Fruit fly (Drosophila melanogaster) whole organism, embryonic: Measurements from ENCODE around the gene Rbp4.
A peak's percentile ranks its signal among the peaks of the same experiment; 100 is the strongest.

ENCODE experiments used
- BtbVII ChIP-seq: fragments of 200-800 bp; sonication (Bioruptor generic); optimal IDR thresholded peaks from 3 replicates; lab custom pipeline; 2017; ENCODE audit warnings: missing biosample characterization, mild to moderate bottlenecking, missing genetic modification characterization
- CG10147 ChIP-seq: fragments of 200-800 bp; sonication (Bioruptor generic); optimal IDR thresholded peaks from 2 replicates; lab custom pipeline; 2019; ENCODE audit warnings: missing biosample characterization, mild to moderate bottlenecking, missing genetic modification characterization, moderate library complexity
- CG10267 ChIP-seq: fragments of 200-800 bp; sonication (Bioruptor generic); optimal IDR thresholded peaks from 2 replicates; lab custom pipeline; 2018; ENCODE audit warnings: missing biosample characterization, mild to moderate bottlenecking, missing genetic modification characterization, moderate library complexity
- CG10543 ChIP-seq: fragments of 200-800 bp; sonication (Bioruptor generic); optimal IDR thresholded peaks from 3 replicates; lab custom pipeline; 2017; ENCODE audit warnings: missing biosample characterization, mild to moderate bottlenecking, missing genetic modification characterization, moderate library complexity
- CG11696 ChIP-seq: fragments of 200-800 bp; sonication (Bioruptor generic); IDR thresholded peaks from 2 replicates; pipeline ENCODE4 v1.3.6; 2022; ENCODE audit warnings: missing biosample characterization, missing genetic modification characterization
- CG1233 ChIP-seq: fragments of 200-800 bp; sonication (Bioruptor generic); optimal IDR thresholded peaks from 4 replicates; lab custom pipeline; 2018; ENCODE audit warnings: missing biosample characterization, mild to moderate bottlenecking, missing genetic modification characterization
- CG12942 ChIP-seq: fragments of 200-800 bp; sonication (Bioruptor generic); optimal IDR thresholded peaks from 3 replicates; lab custom pipeline; 2016; ENCODE audit warnings: missing biosample characterization, missing genetic modification characterization
- CG14014 ChIP-seq: fragments of 200-800 bp; sonication (Bioruptor generic); IDR thresholded peaks from 2 replicates; pipeline ENCODE4 v1.3.6; 2022; ENCODE audit warnings: missing biosample characterization, missing genetic modification characterization
- CG14050 ChIP-seq: fragments of 200-800 bp; sonication (Bioruptor generic); IDR thresholded peaks from 3 replicates; pipeline ENCODE4 v1.3.6; 2022; ENCODE audit warnings: missing biosample characterization, missing genetic modification characterization
- CG14441 ChIP-seq: fragments of 200-800 bp; sonication (Bioruptor generic); IDR thresholded peaks from 2 replicates; pipeline ENCODE4 v1.3.6; 2022; ENCODE audit warnings: missing biosample characterization, missing genetic modification characterization
- CG15073 ChIP-seq: fragments of 200-800 bp; sonication (Bioruptor generic); optimal IDR thresholded peaks from 2 replicates; lab custom pipeline; 2016; ENCODE audit warnings: missing biosample characterization, missing genetic modification characterization
- CG15601 ChIP-seq: fragments of 200-800 bp; sonication (Bioruptor generic); optimal IDR thresholded peaks from 3 replicates; lab custom pipeline; 2019; ENCODE audit warnings: missing biosample characterization, mild to moderate bottlenecking, missing genetic modification characterization, moderate library complexity
- CG18262 ChIP-seq: fragments of 200-800 bp; optimal IDR thresholded peaks from 3 replicates; lab custom pipeline; 2019; ENCODE audit warnings: missing biosample characterization, mild to moderate bottlenecking, missing genetic modification characterization, moderate library complexity
- CG30403 ChIP-seq: fragments of 200-800 bp; sonication (Bioruptor generic); optimal IDR thresholded peaks from 3 replicates; lab custom pipeline; 2016; ENCODE audit warnings: missing biosample characterization, missing genetic modification characterization
- CG30431 ChIP-seq: fragments of 200-800 bp; sonication (Bioruptor generic); optimal IDR thresholded peaks from 2 replicates; lab custom pipeline; 2017; ENCODE audit warnings: missing biosample characterization, missing genetic modification characterization
- CG32532 ChIP-seq: fragments of 200-800 bp; sonication (Bioruptor generic); IDR thresholded peaks from 2 replicates; pipeline ENCODE4 v1.3.6; 2022; ENCODE audit warnings: missing biosample characterization, missing genetic modification characterization
- CG33213 ChIP-seq: fragments of 200-800 bp; sonication (Bioruptor generic); optimal IDR thresholded peaks from 3 replicates; lab custom pipeline; 2016; ENCODE audit warnings: missing biosample characterization, missing genetic modification characterization
- CG7556 ChIP-seq: fragments of 200-800 bp; sonication (Bioruptor generic); optimal IDR thresholded peaks from 2 replicates; lab custom pipeline; 2017; ENCODE audit warnings: missing biosample characterization, mild to moderate bottlenecking, missing genetic modification characterization
- D19B ChIP-seq: fragments of 200-800 bp; sonication (Bioruptor generic); optimal IDR thresholded peaks from 2 replicates; lab custom pipeline; 2017; ENCODE audit warnings: missing biosample characterization, mild to moderate bottlenecking, missing genetic modification characterization
- Dbx ChIP-seq: fragments of 200-800 bp; sonication (Bioruptor generic); IDR thresholded peaks from 3 replicates; pipeline ENCODE4 v1.3.6; 2022; ENCODE audit warnings: missing biosample characterization, missing genetic modification characterization
- Deaf1 ChIP-seq: fragments of 200-800 bp; optimal IDR thresholded peaks from 3 replicates; lab custom pipeline; 2019; ENCODE audit warnings: missing biosample characterization, mild to moderate bottlenecking, missing genetic modification characterization, moderate library complexity
- Dek ChIP-seq: fragments of 200-800 bp; sonication (Bioruptor generic); optimal IDR thresholded peaks from 3 replicates; lab custom pipeline; 2019; ENCODE audit warnings: missing biosample characterization, mild to moderate bottlenecking, missing genetic modification characterization, moderate library complexity
- Dll ChIP-seq: fragments of 200-800 bp; sonication (Bioruptor generic); IDR thresholded peaks from 4 replicates; pipeline ENCODE4 v1.3.6; 2022; ENCODE audit warnings: missing biosample characterization, missing genetic modification characterization; ENCODE audit not compliant: partially characterized antibody
- Ets65A ChIP-seq: fragments of 200-800 bp; sonication (Bioruptor generic); peaks from one replicate; lab custom pipeline; 2016; ENCODE audit warnings: missing biosample characterization, missing genetic modification characterization
- Fer1 ChIP-seq: fragments of 200-800 bp; sonication (Bioruptor generic); optimal IDR thresholded peaks from 2 replicates; lab custom pipeline; 2017; ENCODE audit warnings: missing biosample characterization, mild to moderate bottlenecking, missing genetic modification characterization
- Pdp1 ChIP-seq, 2 experiments: fragments of 200-800 bp; sonication (Bioruptor generic); optimal IDR thresholded peaks; 3 replicates each; lab custom pipeline; 2016; ENCODE audit warnings: missing biosample characterization in 2 of 2, missing genetic modification characterization in 2 of 2, mild to moderate bottlenecking in 1 of 2, moderate library complexity in 1 of 2
- Ptx1 ChIP-seq: fragments of 200-800 bp; sonication (Bioruptor generic); IDR thresholded peaks from 2 replicates; pipeline ENCODE4 v1.3.6; 2022; ENCODE audit warnings: missing biosample characterization, missing genetic modification characterization
- Vsx1 ChIP-seq: fragments of 200-800 bp; sonication (Bioruptor generic); optimal IDR thresholded peaks from 2 replicates; lab custom pipeline; 2017; ENCODE audit warnings: missing biosample characterization, mild to moderate bottlenecking, missing genetic modification characterization, missing genetic modification reagents
- Xrp1 ChIP-seq: fragments of 200-800 bp; sonication (Bioruptor generic); IDR thresholded peaks from 2 replicates; pipeline ENCODE4 v1.3.6; 2022; ENCODE audit warnings: missing biosample characterization, missing genetic modification characterization
- bigmax ChIP-seq: fragments of 200-800 bp; sonication (Bioruptor generic); optimal IDR thresholded peaks from 2 replicates; lab custom pipeline; 2018; ENCODE audit warnings: missing biosample characterization, mild to moderate bottlenecking, missing genetic modification characterization
- bowl ChIP-seq: fragments of 200-800 bp; sonication (Bioruptor generic); IDR thresholded peaks from 2 replicates; pipeline ENCODE4 v1.3.6; 2022; ENCODE audit warnings: missing biosample characterization, missing genetic modification characterization
- cg ChIP-seq: fragments of 200-800 bp; sonication (Bioruptor generic); optimal IDR thresholded peaks from 3 replicates; lab custom pipeline; 2019; ENCODE audit warnings: missing biosample characterization, mild to moderate bottlenecking, missing genetic modification characterization, moderate library complexity
- dm ChIP-seq: fragments of 200-800 bp; sonication (Bioruptor generic); optimal IDR thresholded peaks from 3 replicates; lab custom pipeline; 2016; ENCODE audit warnings: missing biosample characterization, missing genetic modification characterization
- dysf ChIP-seq: fragments of 200-800 bp; sonication (Bioruptor generic); IDR thresholded peaks from 3 replicates; pipeline ENCODE4 v1.3.6; 2022; ENCODE audit warnings: missing biosample characterization, missing genetic modification characterization
- esg ChIP-seq: fragments of 200-800 bp; sonication (Bioruptor generic); conservative IDR thresholded peaks from 2 replicates; pipeline ENCODE4 v1.3.6; 2022; ENCODE audit warnings: missing biosample characterization, missing genetic modification characterization
- gem ChIP-seq: fragments of 200-800 bp; sonication (Bioruptor generic); optimal IDR thresholded peaks from 2 replicates; lab custom pipeline; 2019; ENCODE audit warnings: missing biosample characterization, mild to moderate bottlenecking, missing genetic modification characterization, moderate library complexity
- kah ChIP-seq: fragments of 200-800 bp; sonication (Bioruptor generic); optimal IDR thresholded peaks from 2 replicates; lab custom pipeline; 2018; ENCODE audit warnings: missing biosample characterization, mild to moderate bottlenecking, missing genetic modification characterization
- lilli ChIP-seq: fragments of 200-800 bp; sonication (Bioruptor generic); optimal IDR thresholded peaks from 3 replicates; lab custom pipeline; 2016; ENCODE audit warnings: missing biosample characterization, missing genetic modification characterization
- nerfin-2 ChIP-seq: fragments of 200-800 bp; sonication (Bioruptor generic); IDR thresholded peaks from 2 replicates; pipeline ENCODE4 v1.3.6; 2022; ENCODE audit warnings: missing biosample characterization, missing genetic modification characterization; ENCODE audit not compliant: partially characterized antibody
- nom ChIP-seq: fragments of 200-800 bp; sonication (Bioruptor generic); optimal IDR thresholded peaks from 2 replicates; lab custom pipeline; 2017; ENCODE audit warnings: missing biosample characterization, missing genetic modification characterization, mild to moderate bottlenecking, moderate library complexity, missing genetic modification reagents
- odd ChIP-seq: fragments of 200-800 bp; sonication (Bioruptor generic); optimal IDR thresholded peaks from 2 replicates; lab custom pipeline; 2017; ENCODE audit warnings: missing biosample characterization, mild to moderate bottlenecking, missing genetic modification characterization
- phol ChIP-seq: fragments of 200-800 bp; sonication (Bioruptor generic); optimal IDR thresholded peaks from 3 replicates; lab custom pipeline; 2018; ENCODE audit warnings: missing biosample characterization, mild to moderate bottlenecking, missing genetic modification characterization, moderate library complexity
- pros ChIP-seq: fragments of 200-800 bp; sonication (Bioruptor generic); optimal IDR thresholded peaks from 3 replicates; lab custom pipeline; 2019; ENCODE audit warnings: missing biosample characterization, mild to moderate bottlenecking, missing genetic modification characterization, moderate library complexity
- repo ChIP-seq: fragments of 200-800 bp; sonication (Bioruptor generic); optimal IDR thresholded peaks from 2 replicates; lab custom pipeline; 2016; ENCODE audit warnings: missing biosample characterization, missing genetic modification characterization
- sim ChIP-seq: fragments of 200-800 bp; sonication (Bioruptor generic); IDR thresholded peaks from 2 replicates; pipeline ENCODE4 v1.3.6; 2022; ENCODE audit warnings: missing biosample characterization, missing genetic modification characterization
- sob ChIP-seq: fragments of 200-800 bp; sonication (Bioruptor generic); IDR thresholded peaks from 2 replicates; pipeline ENCODE4 v1.3.6; 2022; ENCODE audit warnings: missing biosample characterization, missing genetic modification characterization
- tap ChIP-seq: fragments of 200-800 bp; optimal IDR thresholded peaks from 3 replicates; lab custom pipeline; 2019; ENCODE audit warnings: missing biosample characterization, mild to moderate bottlenecking, missing genetic modification characterization, moderate library complexity
- yki ChIP-seq: fragments of >200 bp; optimal IDR thresholded peaks from 3 replicates; lab custom pipeline; 2018

Rbp4 gene

DNA sequence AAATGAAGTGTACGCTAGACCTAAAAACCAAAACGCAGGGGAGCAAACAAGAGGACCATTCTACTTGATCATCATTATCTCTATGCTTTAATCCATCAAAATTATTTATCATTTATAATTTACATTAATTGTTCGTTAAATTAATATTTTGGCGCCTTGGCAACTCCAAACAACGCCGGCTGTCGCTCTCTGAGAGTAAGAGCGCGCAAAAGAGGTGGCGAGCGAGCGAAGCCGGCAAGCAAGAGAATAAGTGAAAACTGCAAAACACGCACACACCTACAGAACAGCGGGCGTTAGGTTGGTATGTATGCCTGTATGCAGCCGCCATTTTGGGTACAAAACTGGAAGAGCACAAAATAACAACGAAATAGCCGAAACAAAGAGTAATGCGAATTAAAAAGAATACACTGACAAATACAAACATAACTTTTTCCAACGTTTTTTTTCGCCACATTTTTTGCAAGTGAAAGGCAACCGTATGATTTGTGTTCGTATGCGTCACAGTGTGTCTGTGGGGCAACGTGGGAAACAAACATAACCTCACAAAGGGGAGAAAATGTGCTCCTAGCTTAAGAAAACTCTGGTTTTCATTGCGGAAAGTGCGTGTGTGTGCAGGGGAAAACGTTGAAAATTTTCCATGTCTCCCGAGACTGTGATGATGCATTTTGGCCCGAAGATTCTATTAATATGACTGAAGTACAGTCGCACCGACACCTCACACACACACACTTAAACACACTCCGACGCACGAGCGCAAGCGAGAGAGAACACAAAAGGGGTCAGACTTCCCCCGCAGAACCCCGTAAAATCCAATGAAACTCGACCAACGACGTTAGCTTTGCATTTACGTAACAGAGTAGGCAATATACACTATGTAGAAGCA is 11.2 kb downstream of the Rbp4 start:
- peak; percentile 30 for TF ChIP-seq CG30403 (GFP tag; lab: Kevin White, UChicago)
- TF ChIP-seq CG14441: no peak
- peak; percentile 62 for TF ChIP-seq gem (tag; lab: Kevin White, UChicago)
- TF ChIP-seq CG30431 (GFP tag; lab: Kevin White, UChicago): no peak
- TF ChIP-seq CG15073 (GFP tag; lab: Kevin White, UChicago): no peak
- peak; percentile 35 for TF ChIP-seq pros (GFP tag; lab: Kevin White, UChicago)
- peak; percentile 44; the same call in 1 of the 3 replicates for TF ChIP-seq Dbx
- TF ChIP-seq lilli (GFP tag; lab: Kevin White, UChicago): peak; percentile 63
- TF ChIP-seq cg (GFP tag; lab: Kevin White, UChicago): peak; percentile 92
- TF ChIP-seq CG32532 (GFP tag; lab: Robert Waterston, UW): peak; percentile 56; the same call in 1 of the 2 replicates
- TF ChIP-seq CG1233 (GFP tag; lab: Kevin White, UChicago): peak; percentile 10
- TF ChIP-seq Xrp1 (GFP tag; lab: Robert Waterston, UW): peak; percentile 59; the same call in 1 of the 2 replicates
- no peak; the same call in 2 of the 3 replicates for TF ChIP-seq dysf (GFP tag; lab: Robert Waterston, UW)
- TF ChIP-seq CG7556 (GFP tag; lab: Kevin White, UChicago): peak; percentile 34
- TF ChIP-seq CG10543 (GFP tag; lab: Kevin White, UChicago): peak; percentile 19
- peak in 1 of 2 experiments; percentile 84 for TF ChIP-seq Pdp1 (GFP tag; optimal IDR thresholded peaks at IDR 0.05; lab: Kevin White, UChicago)
- peak; percentile 6; the same call in 1 of the 2 replicates for TF ChIP-seq esg (GFP tag; lab: Robert Waterston, UW)
- 0 out of 2 replicates have a peak, but pooled peaks have one; percentile 5 for TF ChIP-seq sim (GFP tag; lab: Robert Waterston, UW)
- peak; percentile 10 for TF ChIP-seq D19B
- TF ChIP-seq dm (GFP tag; lab: Kevin White, UChicago): peak; percentile 98
- TF ChIP-seq kah (GFP tag; lab: Kevin White, UChicago): no peak
- TF ChIP-seq Dll (GFP tag; lab: Robert Waterston, UW): peak; percentile 43; the same call in 1 of the 4 replicates
- TF ChIP-seq repo: no peak
- TF ChIP-seq nerfin-2: no peak
- TF ChIP-seq sob (GFP tag; lab: Robert Waterston, UW): 0 out of 2 replicates have a peak, but pooled peaks have one; percentile 6
- TF ChIP-seq CG14014: peak; percentile 53; the same call in 1 of the 2 replicates
- peak; percentile 90 for TF ChIP-seq phol (tag; lab: Kevin White, UChicago)
- peak; percentile 61 for TF ChIP-seq nom (GFP tag; lab: Kevin White, UChicago)
- peak; percentile 97 for TF ChIP-seq bigmax (GFP tag; lab: Kevin White, UChicago)
- peak; percentile 33 for TF ChIP-seq CG10267
- peak; percentile 29 for TF ChIP-seq CG15601 (tag; lab: Kevin White, UChicago)
- TF ChIP-seq CG11696 (GFP tag; lab: Robert Waterston, UW): peak; percentile 20
- peak; percentile 43 for TF ChIP-seq CG10147 (GFP tag; lab: Kevin White, UChicago)
- 0 out of 2 replicates have a peak, but pooled peaks have one; percentile 8 for TF ChIP-seq bowl
- TF ChIP-seq Deaf1 (tag; lab: Kevin White, UChicago): peak; percentile 63
- TF ChIP-seq Ptx1 (GFP tag; lab: Robert Waterston, UW): no peak
- TF ChIP-seq CG14050 (GFP tag; lab: Robert Waterston, UW): peak; percentile 49; the same call in 1 of the 3 replicates
- TF ChIP-seq CG18262 (tag; lab: Kevin White, UChicago): peak; percentile 34
- peak; percentile 74 for TF ChIP-seq Fer1 (GFP tag; lab: Kevin White, UChicago)
- peak; percentile 43 for TF ChIP-seq yki (lab: Kevin White, UChicago)
- TF ChIP-seq BtbVII (GFP tag; lab: Kevin White, UChicago): peak; percentile 47
- peak; percentile 86 for TF ChIP-seq Ets65A
- peak; percentile 43 for TF ChIP-seq odd (GFP tag; lab: Kevin White, UChicago)
- no peak for TF ChIP-seq CG33213 (GFP tag; lab: Kevin White, UChicago)
- TF ChIP-seq CG12942 (GFP tag; lab: Kevin White, UChicago): peak; percentile 25
- peak; percentile 7 for TF ChIP-seq Vsx1
- peak; percentile 19 for TF ChIP-seq Dek (tag; lab: Kevin White, UChicago)
- no peak for TF ChIP-seq tap (tag; lab: Kevin White, UChicago)
